Worm (Caenorhabditis elegans): ENCODE measurements around the gene Y48A6B.9.

- no peak for TF ChIP-seq nhr-25 (tag; optimal IDR thresholded peaks at IDR 0.05)
- TF ChIP-seq unc-62 (GFP tag; optimal IDR thresholded peaks at IDR 0.05): no peak
- no peak for TF ChIP-seq nhr-11 (tag; optimal IDR thresholded peaks at IDR 0.05)
- TF ChIP-seq ztf-11 (tag; optimal IDR thresholded peaks at IDR 0.05): no peak
- no peak for TF ChIP-seq unc-39 (tag; optimal IDR thresholded peaks at IDR 0.05)
These were observed 35.6 kb downstream of the Y48A6B.9 start, which contains the start of gene W09D6.1 for ce11 chrIII:11068553-11068952.

Data from whole organism, L2 larva.